Fruit fly (Drosophila melanogaster) Kc167 (cell line): ENCODE measurements around the gene CG4743.

Source experiments
- Sin3A ChIP-seq: fragments of >200 bp; optimal IDR thresholded peaks from 2 replicates; lab custom pipeline; 2018; ENCODE audit warnings: missing external identifiers
- h ChIP-seq: fragments of >200 bp; optimal IDR thresholded peaks from 3 replicates; lab custom pipeline; 2018; ENCODE audit warnings: missing external identifiers
- insv ChIP-seq: fragments of >200 bp; optimal IDR thresholded peaks from 3 replicates; lab custom pipeline; 2018; ENCODE audit warnings: missing external identifiers
- psq ChIP-seq: fragments of >200 bp; optimal IDR thresholded peaks from 2 replicates; lab custom pipeline; 2017; ENCODE audit warnings: missing external identifiers
- ttk ChIP-seq: sonication (Bioruptor generic); optimal IDR thresholded peaks from 2 replicates; lab custom pipeline; 2017; ENCODE audit warnings: missing external identifiers

dm6 chr3R:25647577-25648257, 32.6 kb downstream of the CG4743 start:
- TF ChIP-seq insv (lab: Kevin White, UChicago): no peak
- no peak for TF ChIP-seq psq (lab: Kevin White, UChicago)
- no peak for TF ChIP-seq Sin3A (lab: Kevin White, UChicago)
- TF ChIP-seq ttk: no peak
- no peak for TF ChIP-seq h (lab: Kevin White, UChicago)
